Worm (Caenorhabditis elegans): ENCODE measurements around the gene srj-49.

ce11 chrV:2879801-2880200 lies 31.7 kb upstream of the srj-49 start, which contains the start of gene str-39:
- TF ChIP-seq F33H1.4 (GFP tag; IDR thresholded peaks at IDR 0.05): no peak
- TF ChIP-seq F52B5.7 (tag; optimal IDR thresholded peaks at IDR 0.05): no peak
- no peak for TF ChIP-seq attf-6 (GFP tag; IDR thresholded peaks at IDR 0.05)
